Fruit fly (Drosophila melanogaster) whole organism, prepupa: ENCODE measurements around the gene CG44869.

Source experiments
- CG11294 ChIP-seq: fragments of 200-800 bp; sonication (Bioruptor generic); IDR thresholded peaks from 2 replicates; pipeline ENCODE4 v1.3.6; 2022; ENCODE audit warnings: missing biosample characterization, missing genetic modification characterization
- CG11762 ChIP-seq: fragments of 200-800 bp; sonication (Bioruptor generic); optimal IDR thresholded peaks from 3 replicates; lab custom pipeline; 2016; ENCODE audit warnings: missing biosample characterization, missing genetic modification characterization; ENCODE audit not compliant: insufficient read depth
- CG15336 ChIP-seq: fragments of 200-800 bp; sonication (Bioruptor generic); IDR thresholded peaks from 2 replicates; pipeline ENCODE4 v1.3.6; 2022; ENCODE audit warnings: missing biosample characterization, missing genetic modification characterization
- CG16779 ChIP-seq: fragments of 200-800 bp; sonication (Bioruptor generic); optimal IDR thresholded peaks from 3 replicates; lab custom pipeline; 2017; ENCODE audit warnings: missing biosample characterization, mild to moderate bottlenecking, missing genetic modification characterization
- CG3032 ChIP-seq: fragments of 200-800 bp; optimal IDR thresholded peaks from 2 replicates; lab custom pipeline; 2019; ENCODE audit warnings: missing biosample characterization, mild to moderate bottlenecking, missing genetic modification characterization, moderate library complexity
- CG31627 ChIP-seq: fragments of 200-800 bp; sonication (Bioruptor generic); optimal IDR thresholded peaks from 3 replicates; lab custom pipeline; 2016; ENCODE audit warnings: missing biosample characterization, missing genetic modification characterization
- CG32006 ChIP-seq: fragments of 200-800 bp; sonication (Bioruptor generic); optimal IDR thresholded peaks from 3 replicates; lab custom pipeline; 2017; ENCODE audit warnings: missing biosample characterization, mild to moderate bottlenecking, missing genetic modification characterization
- CG34406 ChIP-seq: fragments of 200-800 bp; sonication (Bioruptor generic); optimal IDR thresholded peaks from 3 replicates; lab custom pipeline; 2016; ENCODE audit warnings: missing biosample characterization, missing genetic modification characterization
- CG3919 ChIP-seq: fragments of 200-800 bp; sonication (Bioruptor generic); optimal IDR thresholded peaks from 3 replicates; lab custom pipeline; 2016; ENCODE audit warnings: missing biosample characterization, missing genetic modification characterization
- CG4318 ChIP-seq: fragments of 200-800 bp; sonication (Bioruptor generic); optimal IDR thresholded peaks from 3 replicates; lab custom pipeline; 2017; ENCODE audit warnings: missing biosample characterization, mild to moderate bottlenecking, missing genetic modification characterization
- CG6163 ChIP-seq: fragments of 200-800 bp; sonication (Bioruptor generic); IDR thresholded peaks from 3 replicates; pipeline ENCODE4 v1.3.6; 2022; ENCODE audit warnings: missing biosample characterization, missing genetic modification characterization
- CG6276 ChIP-seq: fragments of 200-800 bp; sonication (Bioruptor generic); optimal IDR thresholded peaks from 2 replicates; lab custom pipeline; 2017; ENCODE audit warnings: missing biosample characterization, mild to moderate bottlenecking, missing genetic modification characterization
- CG6792 ChIP-seq: fragments of 200-800 bp; sonication (Bioruptor generic); optimal IDR thresholded peaks from 3 replicates; lab custom pipeline; 2016; ENCODE audit warnings: missing biosample characterization, missing genetic modification characterization
- CG6854 ChIP-seq: fragments of 200-800 bp; sonication (Bioruptor generic); optimal IDR thresholded peaks from 2 replicates; lab custom pipeline; 2017; ENCODE audit warnings: missing biosample characterization, mild to moderate bottlenecking, missing genetic modification characterization
- CG8119 ChIP-seq: fragments of 200-800 bp; sonication (Bioruptor generic); IDR thresholded peaks from 3 replicates; pipeline ENCODE4 v1.3.6; 2022; ENCODE audit warnings: missing biosample characterization, missing genetic modification characterization
- CG8319 ChIP-seq: fragments of 200-800 bp; sonication (Bioruptor generic); optimal IDR thresholded peaks from 3 replicates; lab custom pipeline; 2016; ENCODE audit warnings: missing biosample characterization, missing genetic modification characterization
- CG8632 ChIP-seq: fragments of 200-800 bp; sonication (Bioruptor generic); optimal IDR thresholded peaks from 3 replicates; lab custom pipeline; 2016; ENCODE audit warnings: missing biosample characterization, missing genetic modification characterization
- CG9139 ChIP-seq: fragments of 200-800 bp; sonication (Bioruptor generic); optimal IDR thresholded peaks from 3 replicates; lab custom pipeline; 2017; ENCODE audit warnings: missing biosample characterization, mild to moderate bottlenecking, missing genetic modification characterization
- Eip75B ChIP-seq: fragments of 200-800 bp; sonication (Bioruptor generic); optimal IDR thresholded peaks from 3 replicates; lab custom pipeline; 2016; ENCODE audit warnings: missing biosample characterization, missing genetic modification characterization
- Eip78C ChIP-seq: fragments of 200-800 bp; sonication (Bioruptor generic); peaks from one replicate; lab custom pipeline; 2016; ENCODE audit warnings: missing biosample characterization, missing genetic modification characterization
- Eip93F ChIP-seq: fragments of 200-800 bp; sonication (Bioruptor generic); optimal IDR thresholded peaks from 2 replicates; lab custom pipeline; 2016; ENCODE audit warnings: missing biosample characterization, mild to moderate bottlenecking, missing genetic modification characterization
- Ets21C ChIP-seq: fragments of 200-800 bp; sonication (Bioruptor generic); optimal IDR thresholded peaks from 3 replicates; lab custom pipeline; 2016; ENCODE audit warnings: missing biosample characterization, missing genetic modification characterization
- Ets96B ChIP-seq: fragments of 200-800 bp; optimal IDR thresholded peaks from 2 replicates; lab custom pipeline; 2019; ENCODE audit warnings: missing biosample characterization, mild to moderate bottlenecking, missing genetic modification characterization, moderate library complexity
- Gug ChIP-seq: fragments of 200-800 bp; sonication (Bioruptor generic); IDR thresholded peaks from 2 replicates; pipeline ENCODE4 v1.3.6; 2022; ENCODE audit warnings: missing biosample characterization, missing genetic modification characterization
- Hr4 ChIP-seq: fragments of 200-800 bp; sonication (Bioruptor generic); optimal IDR thresholded peaks from 3 replicates; lab custom pipeline; 2016; ENCODE audit warnings: missing biosample characterization, missing genetic modification characterization
- Lpt ChIP-seq: fragments of 200-800 bp; sonication (Bioruptor generic); optimal IDR thresholded peaks from 3 replicates; lab custom pipeline; 2016; ENCODE audit warnings: missing biosample characterization, missing genetic modification characterization
- Met ChIP-seq: fragments of 200-800 bp; sonication (Bioruptor generic); optimal IDR thresholded peaks from 3 replicates; lab custom pipeline; 2016; ENCODE audit warnings: missing biosample characterization, missing genetic modification characterization
- OdsH ChIP-seq: fragments of 200-800 bp; sonication (Bioruptor generic); optimal IDR thresholded peaks from 3 replicates; lab custom pipeline; 2016; ENCODE audit warnings: missing biosample characterization, missing genetic modification characterization
- Sox15 ChIP-seq: fragments of 200-800 bp; sonication (Bioruptor generic); optimal IDR thresholded peaks from 3 replicates; lab custom pipeline; 2016; ENCODE audit warnings: missing biosample characterization, missing genetic modification characterization
- achi ChIP-seq: fragments of 200-800 bp; sonication (Bioruptor generic); optimal IDR thresholded peaks from 3 replicates; lab custom pipeline; 2016; ENCODE audit warnings: missing biosample characterization, missing genetic modification characterization
- cyc ChIP-seq: fragments of 200-800 bp; sonication (Bioruptor generic); optimal IDR thresholded peaks from 3 replicates; lab custom pipeline; 2016; ENCODE audit warnings: missing biosample characterization, missing genetic modification characterization
- dac ChIP-seq: fragments of 200-800 bp; sonication (Bioruptor generic); optimal IDR thresholded peaks from 2 replicates; lab custom pipeline; 2017; ENCODE audit warnings: missing biosample characterization, mild to moderate bottlenecking, missing genetic modification characterization
- dsx ChIP-seq: fragments of 200-800 bp; optimal IDR thresholded peaks from 3 replicates; lab custom pipeline; 2019; ENCODE audit warnings: missing biosample characterization, mild to moderate bottlenecking, missing genetic modification characterization, moderate library complexity; ENCODE audit not compliant: poor library complexity, severe bottlenecking
- eg ChIP-seq: fragments of 200-800 bp; sonication (Bioruptor generic); IDR thresholded peaks from 3 replicates; pipeline ENCODE4 v1.3.6; 2022; ENCODE audit warnings: missing biosample characterization, missing genetic modification characterization
- fkh ChIP-seq: fragments of 200-800 bp; sonication (Bioruptor generic); optimal IDR thresholded peaks from 3 replicates; lab custom pipeline; 2017; ENCODE audit warnings: missing biosample characterization, mild to moderate bottlenecking, missing genetic modification characterization, moderate library complexity
- lz ChIP-seq: fragments of 200-800 bp; sonication (Bioruptor generic); optimal IDR thresholded peaks from 3 replicates; lab custom pipeline; 2016; ENCODE audit warnings: missing biosample characterization, missing genetic modification characterization
- net ChIP-seq: fragments of 200-800 bp; sonication (Bioruptor generic); optimal IDR thresholded peaks from 3 replicates; lab custom pipeline; 2016; ENCODE audit warnings: missing biosample characterization, missing genetic modification characterization
- salr ChIP-seq, 2 experiments: fragments of 200-800 bp; sonication (Bioruptor generic); optimal IDR thresholded peaks; 3 replicates each; lab custom pipeline; 2016 to 2018; ENCODE audit warnings: missing biosample characterization in 2 of 2, missing genetic modification characterization in 2 of 2, mild to moderate bottlenecking in 1 of 2
- spab ChIP-seq: fragments of 200-800 bp; sonication (Bioruptor generic); optimal IDR thresholded peaks from 2 replicates; lab custom pipeline; 2017; ENCODE audit warnings: missing biosample characterization, mild to moderate bottlenecking, missing genetic modification characterization, missing genetic modification reagents
- ss ChIP-seq, 2 experiments: fragments of 200-800 bp; sonication (Bioruptor generic); optimal IDR thresholded peaks; 2 replicates in 1 of 2; 3 replicates in 1 of 2; lab custom pipeline; 2017 to 2018; ENCODE audit warnings: mild to moderate bottlenecking in 2 of 2, missing biosample characterization in 2 of 2, missing genetic modification characterization in 2 of 2, moderate library complexity in 1 of 2
- svp ChIP-seq: fragments of 200-800 bp; sonication (Bioruptor generic); peaks from one replicate; lab custom pipeline; 2016; ENCODE audit warnings: missing biosample characterization, missing genetic modification characterization
- vri ChIP-seq: fragments of 200-800 bp; sonication (Bioruptor generic); optimal IDR thresholded peaks from 3 replicates; lab custom pipeline; 2016; ENCODE audit warnings: missing biosample characterization, mild to moderate bottlenecking, missing genetic modification characterization

The CG44869 gene

dm6 chr2L:15429671-15430070 lies 11.5 kb upstream of the CG44869 start:
- no peak for TF ChIP-seq vri (GFP tag; lab: Kevin White, UChicago)
- TF ChIP-seq OdsH: no peak
- TF ChIP-seq net: no peak
- no peak for TF ChIP-seq CG15336 (GFP tag; lab: Robert Waterston, UW)
- no peak for TF ChIP-seq CG6163
- TF ChIP-seq dac (GFP tag; lab: Kevin White, UChicago): no peak
- no peak for TF ChIP-seq salr (GFP tag; optimal IDR thresholded peaks at IDR 0.05; lab: Kevin White, UChicago)
- no peak for TF ChIP-seq ss (GFP tag; optimal IDR thresholded peaks at IDR 0.05; lab: Kevin White, UChicago)
- no peak for TF ChIP-seq CG11294 (GFP tag; lab: Robert Waterston, UW)
- no peak for TF ChIP-seq CG9139 (GFP tag; lab: Kevin White, UChicago)
- no peak for TF ChIP-seq svp (GFP tag; lab: Kevin White, UChicago)
- TF ChIP-seq lz (GFP tag; lab: Kevin White, UChicago): no peak
- TF ChIP-seq Eip93F: no peak
- no peak for TF ChIP-seq eg
- TF ChIP-seq Lpt (GFP tag; lab: Kevin White, UChicago): no peak
- no peak for TF ChIP-seq dsx (GFP tag; lab: Kevin White, UChicago)

- TF ChIP-seq CG31627 (GFP tag; lab: Kevin White, UChicago) (no peak), CG6854 (no peak), CG3032 (tag; lab: Kevin White, UChicago) (no peak), Sox15 (GFP tag; lab: Kevin White, UChicago) (no peak), Ets96B (tag; lab: Kevin White, UChicago) (no peak), Eip75B (GFP tag; lab: Kevin White, UChicago) (no peak), CG6792 (GFP tag; lab: Kevin White, UChicago) (no peak), CG34406 (GFP tag; lab: Kevin White, UChicago) (no peak), CG4318 (GFP tag; lab: Kevin White, UChicago) (no peak), CG11762 (no peak), Eip78C (GFP tag; lab: Kevin White, UChicago) (no peak)
Measured at dm6 chr2L:15426736-15427222, 8.6 kb upstream of the CG44869 start.

dm6 chr2L:15425530-15426308 lies 7.6 kb upstream of the CG44869 start, which contains the start of gene wor:
Gene wor, minus strand, starts transcription at chr2L:15425580.
- TF ChIP-seq Eip78C (GFP tag; lab: Kevin White, UChicago) (peak; percentile 4), CG6854 (peak; percentile 7), CG15336 (GFP tag; lab: Robert Waterston, UW) (peak; percentile 29; the same call in 1 of the 2 replicates), ss (GFP tag; optimal IDR thresholded peaks at IDR 0.05; lab: Kevin White, UChicago) (peak in 1 of 2 experiments; percentile 26), cyc (GFP tag; lab: Kevin White, UChicago) (no peak)

dm6 chr2L:15424135-15424534 lies 6.0 kb upstream of the CG44869 start:
- TF ChIP-seq dac (GFP tag; lab: Kevin White, UChicago) (no peak), svp (GFP tag; lab: Kevin White, UChicago) (peak; percentile 52)

- TF ChIP-seq Hr4: peak; percentile 10
- TF ChIP-seq CG8119 (GFP tag; lab: Robert Waterston, UW): peak; percentile 85
- peak; percentile 79 for TF ChIP-seq CG6163
- no peak for TF ChIP-seq lz (GFP tag; lab: Kevin White, UChicago)
- peak; percentile 74 for TF ChIP-seq CG15336 (GFP tag; lab: Robert Waterston, UW)
- TF ChIP-seq CG16779 (tag; lab: Kevin White, UChicago): peak; percentile 26
- TF ChIP-seq Met: no peak
- TF ChIP-seq achi (GFP tag; lab: Kevin White, UChicago): no peak
- 0 out of 2 replicates have a peak, but pooled peaks have one; percentile 20 for TF ChIP-seq CG11294 (GFP tag; lab: Robert Waterston, UW)
- TF ChIP-seq CG3032 (tag; lab: Kevin White, UChicago): no peak
- no peak for TF ChIP-seq fkh (GFP tag; lab: Kevin White, UChicago)
- peak; percentile 87 for TF ChIP-seq eg
- TF ChIP-seq CG32006 (GFP tag; lab: Kevin White, UChicago): peak; percentile 28
- TF ChIP-seq CG8319 (GFP tag; lab: Kevin White, UChicago): no peak
- no peak for TF ChIP-seq Ets21C
- TF ChIP-seq CG4318 (GFP tag; lab: Kevin White, UChicago): no peak
- no peak for TF ChIP-seq spab (GFP tag; lab: Kevin White, UChicago)
- no peak for TF ChIP-seq cyc (GFP tag; lab: Kevin White, UChicago)
- TF ChIP-seq Eip93F: no peak
- peak; percentile 38 for TF ChIP-seq Gug (GFP tag; lab: Robert Waterston, UW)
- TF ChIP-seq CG8632 (GFP tag; lab: Kevin White, UChicago): no peak
- no peak for TF ChIP-seq CG3919 (GFP tag; lab: Kevin White, UChicago)
- TF ChIP-seq CG6276 (GFP tag; lab: Kevin White, UChicago): peak; percentile 69
Measured at dm6 chr2L:15422501-15422900, 4.3 kb upstream of the CG44869 start.
